Fruit fly (Drosophila melanogaster): Measurements from ENCODE around the gene CG7730.

- no peak for TF ChIP-seq foxo (GFP tag; optimal IDR thresholded peaks at IDR 0.05)
- TF ChIP-seq ey (GFP tag; optimal IDR thresholded peaks at IDR 0.05) = no peak
- no peak for TF ChIP-seq Jra (GFP tag; optimal IDR thresholded peaks at IDR 0.05)
- no peak for TF ChIP-seq brk (GFP tag; optimal IDR thresholded peaks at IDR 0.05)
- no peak for TF ChIP-seq Rel (GFP tag; optimal IDR thresholded peaks at IDR 0.05)
- no peak for TF ChIP-seq Rel (tag; optimal IDR thresholded peaks at IDR 0.05)
- no peak for TF ChIP-seq lola (GFP tag; optimal IDR thresholded peaks at IDR 0.05)
Measured at dm6 chr3L:17033309-17033708, 6.0 kb downstream of the CG7730 start.
